Worm (Caenorhabditis elegans): ENCODE data around the gene mcm-10.

ce11 chrIII:11344125-11344524 is 26.8 kb downstream of the mcm-10 start:
- TF ChIP-seq med-1 (GFP tag; optimal IDR thresholded peaks at IDR 0.05; ENCODE audit: insufficient read depth): no peak
- TF ChIP-seq T22C8.4 (GFP tag; IDR thresholded peaks at IDR 0.05): no peak
- TF ChIP-seq flt-1 (GFP tag; IDR thresholded peaks at IDR 0.05): no peak
- TF ChIP-seq ztf-29 (GFP tag; IDR thresholded peaks at IDR 0.05): no peak
- TF ChIP-seq tab-1 (GFP tag; IDR thresholded peaks at IDR 0.05): no peak
- TF ChIP-seq klf-2 (GFP tag; conservative IDR thresholded peaks at IDR 0.05): no peak
- TF ChIP-seq ztf-23 (GFP tag; IDR thresholded peaks at IDR 0.05): no peak

Measured in whole organism, midembryonic.